Fruit fly (Drosophila melanogaster) whole organism, prepupa: Measurements from ENCODE around the gene RfC38.
A peak's percentile ranks its signal among the peaks of the same experiment; 100 is the strongest.

ENCODE experiments used
- Blimp-1 ChIP-seq: fragments of 200-800 bp; sonication (Bioruptor generic); optimal IDR thresholded peaks from 3 replicates; lab custom pipeline; 2017; ENCODE audit warnings: missing biosample characterization, missing genetic modification characterization, mild to moderate bottlenecking, moderate library complexity, missing genetic modification reagents
- CG10631 ChIP-seq: fragments of 200-800 bp; sonication (Bioruptor generic); optimal IDR thresholded peaks from 2 replicates; lab custom pipeline; 2016; ENCODE audit warnings: missing biosample characterization, missing genetic modification characterization
- CG1621 ChIP-seq: fragments of 200-800 bp; sonication (Bioruptor generic); optimal IDR thresholded peaks from 3 replicates; lab custom pipeline; 2018; ENCODE audit warnings: missing biosample characterization, mild to moderate bottlenecking, missing genetic modification characterization
- CG3032 ChIP-seq: fragments of 200-800 bp; optimal IDR thresholded peaks from 2 replicates; lab custom pipeline; 2019; ENCODE audit warnings: missing biosample characterization, mild to moderate bottlenecking, missing genetic modification characterization, moderate library complexity
- CG31627 ChIP-seq: fragments of 200-800 bp; sonication (Bioruptor generic); optimal IDR thresholded peaks from 3 replicates; lab custom pipeline; 2016; ENCODE audit warnings: missing biosample characterization, missing genetic modification characterization
- CG34406 ChIP-seq: fragments of 200-800 bp; sonication (Bioruptor generic); optimal IDR thresholded peaks from 3 replicates; lab custom pipeline; 2016; ENCODE audit warnings: missing biosample characterization, missing genetic modification characterization
- CG3919 ChIP-seq: fragments of 200-800 bp; sonication (Bioruptor generic); optimal IDR thresholded peaks from 3 replicates; lab custom pipeline; 2016; ENCODE audit warnings: missing biosample characterization, missing genetic modification characterization
- CG4318 ChIP-seq: fragments of 200-800 bp; sonication (Bioruptor generic); optimal IDR thresholded peaks from 3 replicates; lab custom pipeline; 2017; ENCODE audit warnings: missing biosample characterization, mild to moderate bottlenecking, missing genetic modification characterization
- CG6163 ChIP-seq: fragments of 200-800 bp; sonication (Bioruptor generic); IDR thresholded peaks from 3 replicates; pipeline ENCODE4 v1.3.6; 2022; ENCODE audit warnings: missing biosample characterization, missing genetic modification characterization
- CG6854 ChIP-seq: fragments of 200-800 bp; sonication (Bioruptor generic); optimal IDR thresholded peaks from 2 replicates; lab custom pipeline; 2017; ENCODE audit warnings: missing biosample characterization, mild to moderate bottlenecking, missing genetic modification characterization
- CG7368 ChIP-seq: fragments of 200-800 bp; sonication (Bioruptor generic); optimal IDR thresholded peaks from 3 replicates; lab custom pipeline; 2016; ENCODE audit warnings: missing biosample characterization, missing genetic modification characterization
- CG8119 ChIP-seq: fragments of 200-800 bp; sonication (Bioruptor generic); IDR thresholded peaks from 3 replicates; pipeline ENCODE4 v1.3.6; 2022; ENCODE audit warnings: missing biosample characterization, missing genetic modification characterization
- CG8319 ChIP-seq: fragments of 200-800 bp; sonication (Bioruptor generic); optimal IDR thresholded peaks from 3 replicates; lab custom pipeline; 2016; ENCODE audit warnings: missing biosample characterization, missing genetic modification characterization
- CG9139 ChIP-seq: fragments of 200-800 bp; sonication (Bioruptor generic); optimal IDR thresholded peaks from 3 replicates; lab custom pipeline; 2017; ENCODE audit warnings: missing biosample characterization, mild to moderate bottlenecking, missing genetic modification characterization
- Eip78C ChIP-seq: fragments of 200-800 bp; sonication (Bioruptor generic); peaks from one replicate; lab custom pipeline; 2016; ENCODE audit warnings: missing biosample characterization, missing genetic modification characterization
- Ets21C ChIP-seq: fragments of 200-800 bp; sonication (Bioruptor generic); optimal IDR thresholded peaks from 3 replicates; lab custom pipeline; 2016; ENCODE audit warnings: missing biosample characterization, missing genetic modification characterization
- Gug ChIP-seq: fragments of 200-800 bp; sonication (Bioruptor generic); IDR thresholded peaks from 2 replicates; pipeline ENCODE4 v1.3.6; 2022; ENCODE audit warnings: missing biosample characterization, missing genetic modification characterization
- Hr38 ChIP-seq: sonication (Bioruptor generic); optimal IDR thresholded peaks from 2 replicates; lab custom pipeline; 2016; ENCODE audit warnings: missing biosample characterization, missing genetic modification characterization
- Hr39 ChIP-seq: fragments of 200-800 bp; sonication (Bioruptor generic); optimal IDR thresholded peaks from 2 replicates; lab custom pipeline; 2016; ENCODE audit warnings: missing biosample characterization, missing genetic modification characterization
- Hr4 ChIP-seq: fragments of 200-800 bp; sonication (Bioruptor generic); optimal IDR thresholded peaks from 3 replicates; lab custom pipeline; 2016; ENCODE audit warnings: missing biosample characterization, missing genetic modification characterization
- Lpt ChIP-seq: fragments of 200-800 bp; sonication (Bioruptor generic); optimal IDR thresholded peaks from 3 replicates; lab custom pipeline; 2016; ENCODE audit warnings: missing biosample characterization, missing genetic modification characterization
- Met ChIP-seq: fragments of 200-800 bp; sonication (Bioruptor generic); optimal IDR thresholded peaks from 3 replicates; lab custom pipeline; 2016; ENCODE audit warnings: missing biosample characterization, missing genetic modification characterization
- OdsH ChIP-seq: fragments of 200-800 bp; sonication (Bioruptor generic); optimal IDR thresholded peaks from 3 replicates; lab custom pipeline; 2016; ENCODE audit warnings: missing biosample characterization, missing genetic modification characterization
- Smox ChIP-seq: fragments of 200-800 bp; sonication (Bioruptor generic); optimal IDR thresholded peaks from 3 replicates; lab custom pipeline; 2016; ENCODE audit warnings: missing biosample characterization, missing genetic modification characterization
- Sox102F ChIP-seq: fragments of 200-800 bp; sonication (Bioruptor generic); optimal IDR thresholded peaks from 2 replicates; lab custom pipeline; 2016; ENCODE audit warnings: missing biosample characterization, mild to moderate bottlenecking, missing genetic modification characterization
- Sox14 ChIP-seq: fragments of 200-800 bp; sonication (Bioruptor generic); optimal IDR thresholded peaks from 3 replicates; lab custom pipeline; 2016; ENCODE audit warnings: missing biosample characterization, missing genetic modification characterization
- Sox15 ChIP-seq: fragments of 200-800 bp; sonication (Bioruptor generic); optimal IDR thresholded peaks from 3 replicates; lab custom pipeline; 2016; ENCODE audit warnings: missing biosample characterization, missing genetic modification characterization
- achi ChIP-seq: fragments of 200-800 bp; sonication (Bioruptor generic); optimal IDR thresholded peaks from 3 replicates; lab custom pipeline; 2016; ENCODE audit warnings: missing biosample characterization, missing genetic modification characterization
- acj6 ChIP-seq: fragments of 200-800 bp; sonication (Bioruptor generic); optimal IDR thresholded peaks from 3 replicates; lab custom pipeline; 2016; ENCODE audit warnings: missing biosample characterization, missing genetic modification characterization
- dsx ChIP-seq: fragments of 200-800 bp; optimal IDR thresholded peaks from 3 replicates; lab custom pipeline; 2019; ENCODE audit warnings: missing biosample characterization, mild to moderate bottlenecking, missing genetic modification characterization, moderate library complexity; ENCODE audit not compliant: poor library complexity, severe bottlenecking
- eg ChIP-seq: fragments of 200-800 bp; sonication (Bioruptor generic); IDR thresholded peaks from 3 replicates; pipeline ENCODE4 v1.3.6; 2022; ENCODE audit warnings: missing biosample characterization, missing genetic modification characterization
- esn ChIP-seq: fragments of 200-800 bp; sonication (Bioruptor generic); optimal IDR thresholded peaks from 2 replicates; lab custom pipeline; 2016; ENCODE audit warnings: missing biosample characterization, mild to moderate bottlenecking, missing genetic modification characterization, moderate library complexity
- fd59A ChIP-seq: fragments of 200-800 bp; sonication (Bioruptor generic); optimal IDR thresholded peaks from 2 replicates; lab custom pipeline; 2017; ENCODE audit warnings: missing biosample characterization, mild to moderate bottlenecking, missing genetic modification characterization, missing genetic modification reagents
- net ChIP-seq: fragments of 200-800 bp; sonication (Bioruptor generic); optimal IDR thresholded peaks from 3 replicates; lab custom pipeline; 2016; ENCODE audit warnings: missing biosample characterization, missing genetic modification characterization
- pdm3 ChIP-seq: fragments of 200-800 bp; sonication (Bioruptor generic); optimal IDR thresholded peaks from 3 replicates; lab custom pipeline; 2016; ENCODE audit warnings: missing biosample characterization, missing genetic modification characterization
- salr ChIP-seq, 2 experiments: fragments of 200-800 bp; sonication (Bioruptor generic); optimal IDR thresholded peaks; 3 replicates each; lab custom pipeline; 2016 to 2018; ENCODE audit warnings: missing biosample characterization in 2 of 2, missing genetic modification characterization in 2 of 2, mild to moderate bottlenecking in 1 of 2
- spab ChIP-seq: fragments of 200-800 bp; sonication (Bioruptor generic); optimal IDR thresholded peaks from 2 replicates; lab custom pipeline; 2017; ENCODE audit warnings: missing biosample characterization, mild to moderate bottlenecking, missing genetic modification characterization, missing genetic modification reagents
- ss ChIP-seq, 2 experiments: fragments of 200-800 bp; sonication (Bioruptor generic); optimal IDR thresholded peaks; 2 replicates in 1 of 2; 3 replicates in 1 of 2; lab custom pipeline; 2017 to 2018; ENCODE audit warnings: mild to moderate bottlenecking in 2 of 2, missing biosample characterization in 2 of 2, missing genetic modification characterization in 2 of 2, moderate library complexity in 1 of 2

Gene RfC38

dm6 chr2L:11130151-11131008 lies at the start of gene RfC38, which contains the start of gene CG4751:
RfC38 (minus strand) TSS chr2L:11130645.
CG4751 (plus strand) TSS chr2L:11130737.
- peak; percentile 3 for TF ChIP-seq CG31627 (GFP tag; lab: Kevin White, UChicago)
- TF ChIP-seq fd59A (GFP tag; lab: Kevin White, UChicago) = no peak
- no peak for TF ChIP-seq acj6
- TF ChIP-seq CG6163 (GFP tag; lab: Robert Waterston, UW) = 0 out of 3 replicates have a peak, but pooled peaks have one; percentile 33
- 0 out of 3 replicates have a peak, but pooled peaks have one; percentile 43 for TF ChIP-seq eg (GFP tag; lab: Robert Waterston, UW)
- TF ChIP-seq esn (GFP tag; lab: Kevin White, UChicago) = peak; percentile 1

- TF ChIP-seq CG3032 (tag; lab: Kevin White, UChicago) (peak; percentile 7), Lpt (GFP tag; lab: Kevin White, UChicago) (no peak), CG6163 (GFP tag; lab: Robert Waterston, UW) (peak; percentile 44; the same call in 2 of the 3 replicates), Eip78C (GFP tag; lab: Kevin White, UChicago) (peak; percentile 74), CG8119 (peak; percentile 40; the same call in 2 of the 3 replicates), esn (GFP tag; lab: Kevin White, UChicago) (peak; percentile 10), CG1621 (tag; lab: Kevin White, UChicago) (no peak)
These were observed 48.5 kb upstream of the RfC38 start, which contains the start of gene Boh2 for dm6 chr2L:11178826-11179391. Boh2 (plus strand) TSS chr2L:11179032.

- TF ChIP-seq Hr39 (GFP tag; lab: Kevin White, UChicago) (no peak), CG9139 (no peak), eg (GFP tag; lab: Robert Waterston, UW) (no peak), net (no peak), CG10631 (GFP tag; lab: Kevin White, UChicago) (no peak), CG8319 (GFP tag; lab: Kevin White, UChicago) (no peak)
- TF ChIP-seq, all 60 proteins: peak for 0
These were observed 47.9 kb upstream of the RfC38 start for dm6 chr2L:11178334-11178733.

dm6 chr2L:11175393-11176258 lies 45.2 kb upstream of the RfC38 start:
- TF ChIP-seq CG34406 (GFP tag; lab: Kevin White, UChicago) (peak; percentile 18), CG6854 (GFP tag; lab: Kevin White, UChicago) (no peak), Hr4 (GFP tag; lab: Kevin White, UChicago) (peak; percentile 57), Blimp-1 (no peak), Sox15 (GFP tag; lab: Kevin White, UChicago) (no peak), Sox102F (GFP tag; lab: Kevin White, UChicago) (peak; percentile 28), salr (GFP tag; optimal IDR thresholded peaks at IDR 0.05; lab: Kevin White, UChicago) (no peak), esn (GFP tag; lab: Kevin White, UChicago) (peak; percentile 51), spab (peak; percentile 14), CG9139 (peak; percentile 37), achi (peak; percentile 13), CG3919 (GFP tag; lab: Kevin White, UChicago) (no peak), Gug (GFP tag; lab: Robert Waterston, UW) (peak; percentile 27; the same call in 1 of the 2 replicates), Eip78C (GFP tag; lab: Kevin White, UChicago) (peak; percentile 75), Hr39 (GFP tag; lab: Kevin White, UChicago) (peak; percentile 20), ss (GFP tag; optimal IDR thresholded peaks at IDR 0.05; lab: Kevin White, UChicago) (peak; percentile 30 to 45), Met (GFP tag; lab: Kevin White, UChicago) (peak; percentile 24), eg (GFP tag; lab: Robert Waterston, UW) (peak; percentile 53; the same call in 1 of the 3 replicates), CG7368 (GFP tag; lab: Kevin White, UChicago) (no peak), CG4318 (GFP tag; lab: Kevin White, UChicago) (no peak), CG10631 (GFP tag; lab: Kevin White, UChicago) (peak; percentile 16), dsx (GFP tag; lab: Kevin White, UChicago) (peak; percentile 33), Sox14 (GFP tag; lab: Kevin White, UChicago) (peak; percentile 11), OdsH (GFP tag; lab: Kevin White, UChicago) (peak; percentile 15), pdm3 (GFP tag; lab: Kevin White, UChicago) (peak; percentile 15), CG8119 (no peak), CG1621 (tag; lab: Kevin White, UChicago) (no peak), net (peak; percentile 2), Smox (GFP tag; lab: Kevin White, UChicago) (peak; percentile 4), Hr38 (GFP tag; lab: Kevin White, UChicago) (no peak), Ets21C (GFP tag; lab: Kevin White, UChicago) (no peak)
